Fruit fly (Drosophila melanogaster) whole organism, pupa: Measurements from ENCODE around the gene Rpt6.
A peak's percentile ranks its signal among the peaks of the same experiment; 100 is the strongest.

Source experiments
- CG10348 ChIP-seq: fragments of 200-800 bp; sonication (Bioruptor generic); IDR thresholded peaks from 2 replicates; pipeline ENCODE4 v1.3.6; 2022; ENCODE audit warnings: missing biosample characterization, missing genetic modification characterization
- CG12605 ChIP-seq: fragments of 200-800 bp; sonication (Bioruptor generic); IDR thresholded peaks from 2 replicates; pipeline ENCODE4 v1.3.6; 2022; ENCODE audit warnings: missing biosample characterization, missing genetic modification characterization
- CG13204 ChIP-seq: fragments of 200-800 bp; sonication (Bioruptor generic); optimal IDR thresholded peaks from 2 replicates; lab custom pipeline; 2018; ENCODE audit warnings: missing biosample characterization, mild to moderate bottlenecking, missing genetic modification characterization, moderate library complexity
- CG14655 ChIP-seq: fragments of 200-800 bp; sonication (Bioruptor generic); optimal IDR thresholded peaks from 3 replicates; lab custom pipeline; 2017; ENCODE audit warnings: mild to moderate bottlenecking, missing biosample characterization, missing genetic modification reagents, missing genetic modification characterization
- CG15710 ChIP-seq: fragments of 200-800 bp; sonication (Bioruptor generic); optimal IDR thresholded peaks from 2 replicates; lab custom pipeline; 2018; ENCODE audit warnings: missing biosample characterization, mild to moderate bottlenecking, missing genetic modification characterization, moderate library complexity
- CG17806 ChIP-seq: fragments of 200-800 bp; sonication (Bioruptor generic); optimal IDR thresholded peaks from 2 replicates; lab custom pipeline; 2018; ENCODE audit warnings: missing biosample characterization, mild to moderate bottlenecking, missing genetic modification characterization, moderate library complexity
- CG32121 ChIP-seq: fragments of 200-800 bp; sonication (Bioruptor generic); IDR thresholded peaks from 2 replicates; pipeline ENCODE4 v1.3.6; 2022; ENCODE audit warnings: missing biosample characterization, missing genetic modification characterization
- CG34367 ChIP-seq: fragments of 200-800 bp; sonication (Bioruptor generic); optimal IDR thresholded peaks from 2 replicates; lab custom pipeline; 2018; ENCODE audit warnings: missing biosample characterization, mild to moderate bottlenecking, missing genetic modification characterization
- CG4496 ChIP-seq: fragments of 200-800 bp; sonication (Bioruptor generic); IDR thresholded peaks from 3 replicates; pipeline ENCODE4 v1.3.6; 2022; ENCODE audit warnings: missing biosample characterization, missing genetic modification characterization
- CG8159 ChIP-seq: fragments of 200-800 bp; sonication (Bioruptor generic); optimal IDR thresholded peaks from 3 replicates; lab custom pipeline; 2018; ENCODE audit warnings: missing biosample characterization, mild to moderate bottlenecking, missing genetic modification characterization, moderate library complexity
- CG8301 ChIP-seq: fragments of 200-800 bp; sonication (Bioruptor generic); optimal IDR thresholded peaks from 2 replicates; lab custom pipeline; 2018; ENCODE audit warnings: missing biosample characterization, mild to moderate bottlenecking, missing genetic modification characterization
- CG9948 ChIP-seq: fragments of 200-800 bp; sonication (Bioruptor generic); optimal IDR thresholded peaks from 2 replicates; lab custom pipeline; 2018; ENCODE audit warnings: missing biosample characterization, mild to moderate bottlenecking, missing genetic modification characterization, moderate library complexity
- D1 ChIP-seq: fragments of 200-800 bp; sonication (Bioruptor generic); optimal IDR thresholded peaks from 2 replicates; lab custom pipeline; 2018; ENCODE audit warnings: missing biosample characterization, mild to moderate bottlenecking, missing genetic modification characterization, moderate library complexity
- EcR ChIP-seq: fragments of 200-800 bp; sonication (Bioruptor generic); optimal IDR thresholded peaks from 3 replicates; lab custom pipeline; 2019; ENCODE audit warnings: missing biosample characterization, missing genetic modification characterization, mild to moderate bottlenecking, moderate library complexity, missing genetic modification reagents
- Ets98B ChIP-seq: fragments of 200-800 bp; sonication (Bioruptor generic); IDR thresholded peaks from 2 replicates; pipeline ENCODE4 v1.3.6; 2022; ENCODE audit warnings: missing biosample characterization, missing genetic modification characterization
- Pif1A ChIP-seq: fragments of 200-800 bp; sonication (Bioruptor generic); optimal IDR thresholded peaks from 3 replicates; lab custom pipeline; 2016; ENCODE audit warnings: missing biosample characterization, missing genetic modification characterization
- Pif1B ChIP-seq: fragments of 200-800 bp; sonication (Bioruptor generic); optimal IDR thresholded peaks from 3 replicates; lab custom pipeline; 2016; ENCODE audit warnings: missing biosample characterization, missing genetic modification characterization
- Snoo ChIP-seq: fragments of 200-800 bp; sonication (Bioruptor generic); optimal IDR thresholded peaks from 3 replicates; lab custom pipeline; 2017; ENCODE audit warnings: missing biosample characterization, mild to moderate bottlenecking, missing genetic modification characterization, inconsistent platforms
- fd96Ca ChIP-seq: fragments of 200-800 bp; sonication (Bioruptor generic); IDR thresholded peaks from 3 replicates; pipeline ENCODE4 v1.3.6; 2022; ENCODE audit warnings: missing biosample characterization, missing genetic modification characterization
- gl ChIP-seq: fragments of 200-800 bp; sonication (Bioruptor generic); optimal IDR thresholded peaks from 2 replicates; lab custom pipeline; 2018; ENCODE audit warnings: missing biosample characterization, mild to moderate bottlenecking, missing genetic modification characterization
- rn ChIP-seq: fragments of 200-800 bp; sonication (Bioruptor generic); IDR thresholded peaks from 2 replicates; pipeline ENCODE4 v1.3.6; 2022; ENCODE audit warnings: missing biosample characterization, missing genetic modification characterization

Rpt6 gene

dm6 chrX:21282035-21282434 is 33.8 kb upstream of the Rpt6 start:
- no peak for TF ChIP-seq CG10348 (GFP tag; lab: Robert Waterston, UW)
- no peak for TF ChIP-seq CG8159
- no peak for TF ChIP-seq Ets98B
- TF ChIP-seq EcR (GFP tag; lab: Kevin White, UChicago) = no peak
- no peak for TF ChIP-seq Pif1B (GFP tag; lab: Kevin White, UChicago)
- TF ChIP-seq CG13204 (GFP tag; lab: Kevin White, UChicago) = no peak
- TF ChIP-seq gl (tag; lab: Kevin White, UChicago) = no peak
- no peak for TF ChIP-seq CG34367 (tag; lab: Kevin White, UChicago)
- no peak for TF ChIP-seq CG15710
- TF ChIP-seq CG17806 (tag; lab: Kevin White, UChicago) = no peak
- TF ChIP-seq CG32121 (GFP tag; lab: Robert Waterston, UW) = no peak
- TF ChIP-seq rn (GFP tag; lab: Robert Waterston, UW) = no peak
- no peak for TF ChIP-seq CG8301 (tag; lab: Kevin White, UChicago)
- no peak for TF ChIP-seq CG4496 (GFP tag; lab: Robert Waterston, UW)
- TF ChIP-seq CG12605 (GFP tag; lab: Robert Waterston, UW) = no peak
- TF ChIP-seq CG9948 (tag; lab: Kevin White, UChicago) = no peak
- TF ChIP-seq fd96Ca (GFP tag; lab: Robert Waterston, UW) = no peak
- no peak for TF ChIP-seq CG14655
- TF ChIP-seq D1 (tag; lab: Kevin White, UChicago) = no peak
- TF ChIP-seq Snoo (tag; lab: Kevin White, UChicago) = no peak
- TF ChIP-seq, all 21 proteins: peak for 0

- TF ChIP-seq EcR (GFP tag; lab: Kevin White, UChicago) (no peak), CG10348 (GFP tag; lab: Robert Waterston, UW) (no peak), CG14655 (no peak)
These were observed 30.9 kb upstream of the Rpt6 start, which contains the start of gene CG1494 for dm6 chrX:21285001-21285400. TSS of gene CG1494 (plus strand) at chrX:21285301.

dm6 chrX:21306485-21307142 is 9.2 kb upstream of the Rpt6 start, which contains the start of gene Abca3:
TSS of gene Abca3 (minus strand) at chrX:21306665.
- TF ChIP-seq CG17806 (tag; lab: Kevin White, UChicago) (no peak), Pif1B (GFP tag; lab: Kevin White, UChicago) (no peak), CG13204 (GFP tag; lab: Kevin White, UChicago) (no peak), D1 (tag; lab: Kevin White, UChicago) (no peak), CG12605 (GFP tag; lab: Robert Waterston, UW) (no peak), Snoo (tag; lab: Kevin White, UChicago) (no peak), CG8301 (tag; lab: Kevin White, UChicago) (peak; percentile 60), Ets98B (no peak), CG4496 (GFP tag; lab: Robert Waterston, UW) (peak; percentile 57; the same call in 2 of the 3 replicates), CG32121 (GFP tag; lab: Robert Waterston, UW) (0 out of 2 replicates have a peak, but pooled peaks have one; percentile 27), fd96Ca (GFP tag; lab: Robert Waterston, UW) (0 out of 3 replicates have a peak, but pooled peaks have one; percentile 35), CG34367 (tag; lab: Kevin White, UChicago) (no peak), rn (GFP tag; lab: Robert Waterston, UW) (no peak), CG15710 (no peak), EcR (GFP tag; lab: Kevin White, UChicago) (no peak), CG14655 (peak; percentile 53), CG10348 (GFP tag; lab: Robert Waterston, UW) (no peak), CG9948 (tag; lab: Kevin White, UChicago) (no peak), Pif1A (GFP tag; lab: Kevin White, UChicago) (no peak), CG8159 (no peak), gl (tag; lab: Kevin White, UChicago) (no peak)

- no peak for TF ChIP-seq rn (GFP tag; lab: Robert Waterston, UW)
- no peak for TF ChIP-seq CG15710
- TF ChIP-seq CG34367 (tag; lab: Kevin White, UChicago) = no peak
- no peak for TF ChIP-seq CG8159
These were observed 1.6 kb downstream of the Rpt6 start, which contains the start of gene CG1801 for dm6 chrX:21317422-21317821. TSS of gene CG1801 (minus strand) at chrX:21317522.

- TF ChIP-seq CG9948 (tag; lab: Kevin White, UChicago) (peak; percentile 90), CG8159 (peak; percentile 93), fd96Ca (GFP tag; lab: Robert Waterston, UW) (no peak), EcR (GFP tag; lab: Kevin White, UChicago) (peak; percentile 12), CG34367 (tag; lab: Kevin White, UChicago) (peak; percentile 86), CG8301 (tag; lab: Kevin White, UChicago) (peak; percentile 89), CG13204 (GFP tag; lab: Kevin White, UChicago) (no peak), Snoo (tag; lab: Kevin White, UChicago) (peak; percentile 88), CG10348 (GFP tag; lab: Robert Waterston, UW) (no peak), Ets98B (peak; percentile 55), CG12605 (GFP tag; lab: Robert Waterston, UW) (peak; percentile 32; the same call in 1 of the 2 replicates), gl (tag; lab: Kevin White, UChicago) (peak; percentile 70), Pif1A (GFP tag; lab: Kevin White, UChicago) (peak; percentile 82), D1 (tag; lab: Kevin White, UChicago) (peak; percentile 87), CG14655 (peak; percentile 92), CG15710 (peak; percentile 91), rn (GFP tag; lab: Robert Waterston, UW) (0 out of 2 replicates have a peak, but pooled peaks have one; percentile 26), CG17806 (tag; lab: Kevin White, UChicago) (peak; percentile 83), Pif1B (GFP tag; lab: Kevin White, UChicago) (peak; percentile 67), CG4496 (GFP tag; lab: Robert Waterston, UW) (peak; percentile 81), CG32121 (GFP tag; lab: Robert Waterston, UW) (peak; percentile 75)
These were observed 3.4 kb downstream of the Rpt6 start, which contains the start of the genes SLIRP1 and anox for dm6 chrX:21319202-21319772. TSS of gene SLIRP1 (minus strand) at chrX:21319296. TSS of gene anox (minus strand) at chrX:21319296.
